Fruit fly (Drosophila melanogaster): ENCODE data around the gene tow.

tow gene

dm6 chr3L:6942103-6942830 is 389 bp upstream of the tow start (continued):
- peak; percentile 26; the same call in 1 of the 2 replicates for TF ChIP-seq ato (GFP tag; IDR thresholded peaks at IDR 0.05; ENCODE audit: partially characterized antibody)
- peak; percentile 60 for TF ChIP-seq CG34224 (GFP tag; IDR thresholded peaks at IDR 0.05; ENCODE audit: partially characterized antibody)
- TF ChIP-seq ftz-f1 (GFP tag; optimal IDR thresholded peaks at IDR 0.05) = peak; percentile 21
- peak; percentile 66 for TF ChIP-seq HLH4C (GFP tag; IDR thresholded peaks at IDR 0.05; ENCODE audit: partially characterized antibody)
- TF ChIP-seq Scr (GFP tag; IDR thresholded peaks at IDR 0.05; ENCODE audit: partially characterized antibody) = peak; percentile 33
- no peak for TF ChIP-seq CG12659 (GFP tag; optimal IDR thresholded peaks at IDR 0.05)
- peak; percentile 21 for TF ChIP-seq pzg (GFP tag; optimal IDR thresholded peaks at IDR 0.05)
- peak; percentile 33 for TF ChIP-seq stwl (tag; optimal IDR thresholded peaks at IDR 0.05)
- peak; percentile 27; the same call in 1 of the 3 replicates for TF ChIP-seq CG16813 (GFP tag; IDR thresholded peaks at IDR 0.05; ENCODE audit: partially characterized antibody)
- no peak for TF ChIP-seq CG15269 (tag; optimal IDR thresholded peaks at IDR 0.05)
- peak; percentile 34 for TF ChIP-seq Ets65A (GFP tag)
- TF ChIP-seq CTCF (GFP tag; optimal IDR thresholded peaks at IDR 0.05) = peak; percentile 92
- no peak for TF ChIP-seq hkb (optimal IDR thresholded peaks at IDR 0.05)
- 0 out of 2 replicates have a peak, but pooled peaks have one; percentile 14 for TF ChIP-seq hkb (GFP tag; IDR thresholded peaks at IDR 0.05)
- TF ChIP-seq tna (GFP tag; IDR thresholded peaks at IDR 0.05; ENCODE audit: partially characterized antibody) = 0 out of 2 replicates have a peak, but pooled peaks have one; percentile 43
- TF ChIP-seq Taf1 (GFP tag; IDR thresholded peaks at IDR 0.05) = no peak
- peak; percentile 20; the same call in 1 of the 3 replicates for TF ChIP-seq zen2 (GFP tag; IDR thresholded peaks at IDR 0.05; ENCODE audit: partially characterized antibody)
- no peak for TF ChIP-seq scrt (GFP tag; optimal IDR thresholded peaks at IDR 0.05)
- TF ChIP-seq Adf1 (GFP tag; IDR thresholded peaks at IDR 0.05) = no peak
- TF ChIP-seq gem (tag; optimal IDR thresholded peaks at IDR 0.05) = no peak
- TF ChIP-seq chif (GFP tag; optimal IDR thresholded peaks at IDR 0.05) = no peak
- TF ChIP-seq CG9932 (GFP tag; IDR thresholded peaks at IDR 0.05) = no peak
- TF ChIP-seq jing (GFP tag; optimal IDR thresholded peaks at IDR 0.05) = no peak
- TF ChIP-seq amos (GFP tag; IDR thresholded peaks at IDR 0.05; ENCODE audit: partially characterized antibody) = peak; percentile 47; the same call in 1 of the 2 replicates
- TF ChIP-seq CG11398 (GFP tag; optimal IDR thresholded peaks at IDR 0.05) = peak; percentile 5
- peak; percentile 37 for TF ChIP-seq Hmr (GFP tag; optimal IDR thresholded peaks at IDR 0.05)
- TF ChIP-seq sr (GFP tag; IDR thresholded peaks at IDR 0.05) = peak; percentile 45; the same call in 1 of the 3 replicates
- TF ChIP-seq zen (tag; optimal IDR thresholded peaks at IDR 0.05) = no peak
- no peak for TF ChIP-seq HLH3B (GFP tag; IDR thresholded peaks at IDR 0.05)
- no peak for TF ChIP-seq CG8388 (GFP tag; optimal IDR thresholded peaks at IDR 0.05)
- TF ChIP-seq pho (GFP tag; optimal IDR thresholded peaks at IDR 0.05) = no peak
- TF ChIP-seq CG8359 (GFP tag; optimal IDR thresholded peaks at IDR 0.05; ENCODE audit: borderline replicate concordance) = no peak
- no peak for TF ChIP-seq prd (optimal IDR thresholded peaks at IDR 0.05)
- TF ChIP-seq prd (GFP tag; IDR thresholded peaks at IDR 0.05) = no peak
- no peak for TF ChIP-seq sc (optimal IDR thresholded peaks at IDR 0.05)
- no peak for TF ChIP-seq sc (GFP tag; optimal IDR thresholded peaks at IDR 0.05)
- peak; percentile 77 for TF ChIP-seq CG13287 (GFP tag; IDR thresholded peaks at IDR 0.05; ENCODE audit: partially characterized antibody)
- TF ChIP-seq cg (GFP tag; optimal IDR thresholded peaks at IDR 0.05) = peak; percentile 13
- peak; percentile 68; the same call in 1 of the 2 replicates for TF ChIP-seq ttk (GFP tag; IDR thresholded peaks at IDR 0.05)
- no peak for TF ChIP-seq az2 (GFP tag; optimal IDR thresholded peaks at IDR 0.05)
- no peak for TF ChIP-seq Sox102F (GFP tag; optimal IDR thresholded peaks at IDR 0.05)
- TF ChIP-seq tx (GFP tag; optimal IDR thresholded peaks at IDR 0.05) = no peak
- TF ChIP-seq CG6791 (GFP tag; IDR thresholded peaks at IDR 0.05; ENCODE audit: partially characterized antibody) = 0 out of 3 replicates have a peak, but pooled peaks have one; percentile 14
- TF ChIP-seq CG4854 (GFP tag; optimal IDR thresholded peaks at IDR 0.05) = no peak
- peak; percentile 57 for TF ChIP-seq unc-4 (GFP tag; IDR thresholded peaks at IDR 0.05; ENCODE audit: partially characterized antibody)
- TF ChIP-seq CG17568 (GFP tag; optimal IDR thresholded peaks at IDR 0.05) = no peak
- peak; percentile 20 for TF ChIP-seq Deaf1 (tag; optimal IDR thresholded peaks at IDR 0.05)
- peak; percentile 51 for TF ChIP-seq Med (GFP tag)
